Worm (Caenorhabditis elegans) whole organism, L4/young adult: ENCODE data around the gene saeg-2.

Experiments used
- dao-5 ChIP-seq: sonication (generic microtip); optimal IDR thresholded peaks from 2 replicates; lab custom pipeline; 2016; ENCODE audit warnings: missing genotype, missing genetic modification characterization, moderate library complexity, missing compliant biosample characterization
- him-1 ChIP-seq: sonication (generic microtip); optimal IDR thresholded peaks from 2 replicates; lab custom pipeline; 2016; ENCODE audit warnings: missing genotype, missing genetic modification reagents, missing genetic modification characterization, missing compliant biosample characterization

- TF ChIP-seq him-1 (tag; lab: Kevin White, UChicago), result no peak
- TF ChIP-seq dao-5 (tag; lab: Kevin White, UChicago), result no peak
Observed at ce11 chrIII:9228722-9229121, 11.4 kb upstream of the saeg-2 start, which contains the start of gene rnr-1.
